In genomic region chrII:4986664-4987063, ce11 we compare ENCODE assay signal across 2 worm cellular contexts.
TF ChIP-seq lines count a peak whose summit lies in the region.

No protein-coding gene starts in this region.

TF ChIP-seq in whole organism, early embryonic, 17 proteins besides CTCF, POLR2A, EP300 and RAD21:
- TF ChIP-seq ceh-36 (tag; optimal IDR thresholded peaks at IDR 0.05; lab: Kevin White, UChicago), result peak; percentile 30
- no peak for TF ChIP-seq sea-1 (GFP tag; conservative IDR thresholded peaks at IDR 0.05; lab: Robert Waterston, UW)
- TF ChIP-seq tbx-37 (GFP tag; conservative IDR thresholded peaks at IDR 0.05; lab: Robert Waterston, UW), result no peak
- TF ChIP-seq pes-1 (GFP tag; IDR thresholded peaks at IDR 0.05; lab: Robert Waterston, UW), result no peak
- no peak for TF ChIP-seq scrt-1 (GFP tag; IDR thresholded peaks at IDR 0.05; lab: Robert Waterston, UW)
- TF ChIP-seq ets-7 (tag; optimal IDR thresholded peaks at IDR 0.05; lab: Kevin White, UChicago), result no peak

TF ChIP-seq in whole organism, mixed stage, embryonic, 35 proteins besides CTCF, POLR2A, EP300 and RAD21:
- TF ChIP-seq ztf-11 (tag; optimal IDR thresholded peaks at IDR 0.05; lab: Kevin White, UChicago), result peak; percentile 40
- peak; percentile 90 for TF ChIP-seq zip-8 (tag; optimal IDR thresholded peaks at IDR 0.05; lab: Kevin White, UChicago)
- TF ChIP-seq nhr-2 (tag; optimal IDR thresholded peaks at IDR 0.05; lab: Kevin White, UChicago), result peak; percentile 79
- TF ChIP-seq mls-2 (tag; optimal IDR thresholded peaks at IDR 0.05; lab: Kevin White, UChicago), result no peak
- TF ChIP-seq sptf-1 (tag; optimal IDR thresholded peaks at IDR 0.05; lab: Kevin White, UChicago), result peak; percentile 39
